Fruit fly (Drosophila melanogaster) whole organism, wandering third instar larva: ENCODE measurements around the gene Sirt7.

Experiments
- Rel ChIP-seq, 2 experiments: fragments of 200-800 bp; sonication (Bioruptor generic) in 1 of 2; optimal IDR thresholded peaks; 2 replicates in 1 of 2; 3 replicates in 1 of 2; lab custom pipeline; 2016 to 2019; ENCODE audit warnings: mild to moderate bottlenecking in 2 of 2, missing biosample characterization in 2 of 2, missing genetic modification characterization in 2 of 2, moderate library complexity in 1 of 2
- h ChIP-seq: fragments of 200-800 bp; sonication (Bioruptor generic); optimal IDR thresholded peaks from 3 replicates; lab custom pipeline; 2016; ENCODE audit warnings: missing biosample characterization, mild to moderate bottlenecking, missing genetic modification characterization

- no peak for TF ChIP-seq Rel (GFP tag; optimal IDR thresholded peaks at IDR 0.05; lab: Kevin White, UChicago)
- peak; percentile 39 for TF ChIP-seq Rel (tag; optimal IDR thresholded peaks at IDR 0.05; lab: Kevin White, UChicago)
- TF ChIP-seq h (GFP tag; lab: Kevin White, UChicago): peak; percentile 85
Measured at dm6 chr3R:29038960-29039581, 16.7 kb upstream of the Sirt7 start, which contains the start of the genes Slu7 and Pkc98E.
